Worm (Caenorhabditis elegans): ENCODE measurements around the gene T07E3.2.

The T07E3.2 gene

ce11 chrIII:6931896-6932295, 25.4 kb downstream of the T07E3.2 start, which contains the start of gene byn-1:
byn-1 (plus strand) TSS chrIII:6932001.
- no peak for TF ChIP-seq nhr-48 (tag; optimal IDR thresholded peaks at IDR 0.05)
- peak; percentile 58 for TF ChIP-seq lin-38 (GFP tag; IDR thresholded peaks at IDR 0.05)
- TF ChIP-seq duxl-1 (tag; optimal IDR thresholded peaks at IDR 0.05; ENCODE audit: poor library complexity), result peak; percentile 8
- TF ChIP-seq hif-1 (tag; optimal IDR thresholded peaks at IDR 0.05), result no peak
- TF ChIP-seq ceh-44 (GFP tag; IDR thresholded peaks at IDR 0.05), result no peak
- peak; percentile 34 for TF ChIP-seq F49E8.2 (tag; optimal IDR thresholded peaks at IDR 0.05; ENCODE audit: borderline replicate concordance)
- no peak for TF ChIP-seq lir-3 (tag; optimal IDR thresholded peaks at IDR 0.05)
- no peak for TF ChIP-seq arid-1 (GFP tag; conservative IDR thresholded peaks at IDR 0.05)
- peak; percentile 36 for TF ChIP-seq mes-2 (tag; optimal IDR thresholded peaks at IDR 0.05; ENCODE audit: poor library complexity, severe bottlenecking)
- TF ChIP-seq Y5F2A.4 (GFP tag; optimal IDR thresholded peaks at IDR 0.05), result no peak
- TF ChIP-seq ztf-11 (tag; optimal IDR thresholded peaks at IDR 0.05), result no peak
- TF ChIP-seq lsy-2 (tag; optimal IDR thresholded peaks at IDR 0.05), result no peak
- no peak for TF ChIP-seq nhr-42 (GFP tag; IDR thresholded peaks at IDR 0.05)
- no peak for TF ChIP-seq nhr-10 (tag; optimal IDR thresholded peaks at IDR 0.05)
- TF ChIP-seq rbr-2 (tag; optimal IDR thresholded peaks at IDR 0.05), result no peak
- 0 out of 2 replicates have a peak, but pooled peaks have one; percentile 9 for TF ChIP-seq Y105C5A.15 (GFP tag; IDR thresholded peaks at IDR 0.05)
- TF ChIP-seq F26F4.8 (GFP tag; conservative IDR thresholded peaks at IDR 0.05), result no peak
- TF ChIP-seq F44E2.7 (GFP tag; IDR thresholded peaks at IDR 0.05), result no peak
- peak; percentile 46; the same call in 1 of the 2 replicates for TF ChIP-seq Y48G9A.11 (GFP tag; IDR thresholded peaks at IDR 0.05)
- no peak for TF ChIP-seq nhr-111 (GFP tag; optimal IDR thresholded peaks at IDR 0.05)
- TF ChIP-seq snpc-1.2 (GFP tag; IDR thresholded peaks at IDR 0.05), result peak; percentile 51; the same call in 1 of the 2 replicates
- peak; percentile 47 for TF ChIP-seq ama-1 (optimal IDR thresholded peaks at IDR 0.05)
- peak; percentile 54; the same call in 1 of the 2 replicates for TF ChIP-seq pha-4 (GFP tag; IDR thresholded peaks at IDR 0.05)
- TF ChIP-seq pha-4 (tag; optimal IDR thresholded peaks at IDR 0.05), result no peak
- peak; percentile 40; the same call in 1 of the 2 replicates for TF ChIP-seq T26A8.4 (GFP tag; IDR thresholded peaks at IDR 0.05)
- 0 out of 4 replicates have a peak, but pooled peaks of 1 of the 2 experiments have one; percentile 10 for TF ChIP-seq madf-5 (GFP tag; IDR thresholded peaks at IDR 0.05)

- peak; percentile 99 for TF ChIP-seq aha-1 (tag)
- no peak for TF ChIP-seq unc-130 (GFP tag; optimal IDR thresholded peaks at IDR 0.05)
- TF ChIP-seq mxl-2 (GFP tag; conservative IDR thresholded peaks at IDR 0.05), result no peak
- no peak for TF ChIP-seq lir-3 (tag; optimal IDR thresholded peaks at IDR 0.05)
- no peak for TF ChIP-seq jun-1 (tag; optimal IDR thresholded peaks at IDR 0.05)
- TF ChIP-seq gei-8 (GFP tag; optimal IDR thresholded peaks at IDR 0.05), result no peak
- TF ChIP-seq ceh-20 (GFP tag; IDR thresholded peaks at IDR 0.05), result no peak
- TF ChIP-seq hif-1 (tag; optimal IDR thresholded peaks at IDR 0.05), result peak in 1 of 2 experiments; percentile 97
- peak; percentile 34 for TF ChIP-seq dve-1 (tag; optimal IDR thresholded peaks at IDR 0.05; ENCODE audit: insufficient read depth)
Observed at ce11 chrIII:6935269-6936017, 28.9 kb downstream of the T07E3.2 start, which contains the start of the genes F57B9.8 and coq-2. F57B9.8 (minus strand) TSS chrIII:6935319. coq-2 (plus strand) TSS chrIII:6935967.

- TF ChIP-seq rbr-2 (tag; optimal IDR thresholded peaks at IDR 0.05) (no peak), daf-16 (GFP tag; optimal IDR thresholded peaks at IDR 0.05) (no peak), daf-16 (tag; optimal IDR thresholded peaks at IDR 0.05) (peak; percentile 28)
Observed at ce11 chrIII:6939523-6939922, 33.0 kb downstream of the T07E3.2 start, which contains the start of gene F57B9.3. F57B9.3 (plus strand) TSS chrIII:6939823.

Measured in whole organism, L4 larva.